Fruit fly (Drosophila melanogaster): ENCODE data around the gene trio.

trio gene

dm6 chr3L:1078291-1078690, 43.6 kb upstream of the trio start (continued):
- TF ChIP-seq esn (GFP tag; optimal IDR thresholded peaks at IDR 0.05) (no peak), cyc (GFP tag; optimal IDR thresholded peaks at IDR 0.05) (peak; percentile 33), Hr4 (GFP tag; optimal IDR thresholded peaks at IDR 0.05) (no peak), CG6808 (GFP tag; optimal IDR thresholded peaks at IDR 0.05) (no peak), eg (GFP tag; IDR thresholded peaks at IDR 0.05) (no peak), CG10669 (GFP tag; optimal IDR thresholded peaks at IDR 0.05) (peak; percentile 11), spab (GFP tag; optimal IDR thresholded peaks at IDR 0.05) (no peak), salr (GFP tag; optimal IDR thresholded peaks at IDR 0.05) (no peak), Eip93F (GFP tag; optimal IDR thresholded peaks at IDR 0.05) (no peak), acj6 (GFP tag; optimal IDR thresholded peaks at IDR 0.05) (no peak), CG11902 (GFP tag; optimal IDR thresholded peaks at IDR 0.05) (no peak), net (GFP tag; optimal IDR thresholded peaks at IDR 0.05) (no peak), CG6854 (GFP tag; optimal IDR thresholded peaks at IDR 0.05) (no peak)

DNA sequence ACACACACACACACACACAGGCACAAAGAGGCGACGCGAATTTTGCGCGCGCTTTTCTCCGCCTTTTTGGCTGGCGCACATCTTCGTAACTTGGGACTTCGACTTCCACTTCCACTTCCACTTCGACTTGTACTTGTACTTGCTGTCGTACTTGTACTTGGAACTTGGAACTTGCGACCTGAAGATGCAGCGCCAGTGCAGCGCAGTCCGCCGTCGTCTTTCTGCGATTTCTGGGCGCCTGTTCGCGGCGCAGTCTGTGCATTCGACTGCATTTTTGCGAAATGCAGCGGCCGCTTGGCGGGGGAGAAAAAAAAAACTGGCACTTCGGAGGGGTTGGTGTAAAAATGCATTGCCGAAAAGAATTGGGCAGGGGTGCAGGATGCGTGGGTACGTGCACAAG, 42.4 kb upstream of the trio start:
- no peak for TF ChIP-seq fd59A (GFP tag; optimal IDR thresholded peaks at IDR 0.05)
- no peak for TF ChIP-seq CG11294 (GFP tag; IDR thresholded peaks at IDR 0.05)
- 0 out of 3 replicates have a peak, but pooled peaks have one; percentile 16 for TF ChIP-seq CG6163 (GFP tag; IDR thresholded peaks at IDR 0.05)
- peak in 1 of 2 experiments; percentile 59 for TF ChIP-seq ss (GFP tag; optimal IDR thresholded peaks at IDR 0.05)
- TF ChIP-seq CG8319 (GFP tag; optimal IDR thresholded peaks at IDR 0.05), result no peak
- TF ChIP-seq acj6 (GFP tag; optimal IDR thresholded peaks at IDR 0.05), result no peak
- TF ChIP-seq CG8632 (GFP tag; optimal IDR thresholded peaks at IDR 0.05), result no peak
- peak; percentile 11 for TF ChIP-seq net (GFP tag; optimal IDR thresholded peaks at IDR 0.05)
- TF ChIP-seq Hr4 (GFP tag; optimal IDR thresholded peaks at IDR 0.05), result no peak
- peak; percentile 25 for TF ChIP-seq CG1621 (tag; optimal IDR thresholded peaks at IDR 0.05)
- no peak for TF ChIP-seq vri (GFP tag; optimal IDR thresholded peaks at IDR 0.05)
- no peak for TF ChIP-seq dac (GFP tag; optimal IDR thresholded peaks at IDR 0.05)
- peak; percentile 12 for TF ChIP-seq dsx (GFP tag; optimal IDR thresholded peaks at IDR 0.05; ENCODE audit: poor library complexity, severe bottlenecking)
- TF ChIP-seq achi (GFP tag; optimal IDR thresholded peaks at IDR 0.05), result no peak
- TF ChIP-seq Lpt (GFP tag; optimal IDR thresholded peaks at IDR 0.05), result no peak
- peak; percentile 4 for TF ChIP-seq Eip78C (GFP tag)
- no peak for TF ChIP-seq Ets96B (tag; optimal IDR thresholded peaks at IDR 0.05)
- no peak for TF ChIP-seq cyc (GFP tag; optimal IDR thresholded peaks at IDR 0.05)
- TF ChIP-seq CG10669 (GFP tag; optimal IDR thresholded peaks at IDR 0.05), result no peak
- no peak for TF ChIP-seq CG15336 (GFP tag; IDR thresholded peaks at IDR 0.05)
- TF ChIP-seq Sox15 (GFP tag; optimal IDR thresholded peaks at IDR 0.05), result no peak
- no peak for TF ChIP-seq fd85E (GFP tag; optimal IDR thresholded peaks at IDR 0.05)
- TF ChIP-seq CG3919 (GFP tag; optimal IDR thresholded peaks at IDR 0.05), result no peak
- no peak for TF ChIP-seq Gug (GFP tag; IDR thresholded peaks at IDR 0.05)
- TF ChIP-seq topi (GFP tag; optimal IDR thresholded peaks at IDR 0.05), result no peak
- TF ChIP-seq Ets21C (GFP tag; optimal IDR thresholded peaks at IDR 0.05), result no peak

dm6 chr3L:1064381-1064780, 29.7 kb upstream of the trio start:
- TF ChIP-seq CG15336 (GFP tag; IDR thresholded peaks at IDR 0.05) (peak; percentile 93), fd85E (GFP tag; optimal IDR thresholded peaks at IDR 0.05) (no peak), fd59A (GFP tag; optimal IDR thresholded peaks at IDR 0.05) (peak; percentile 44), CG10669 (GFP tag; optimal IDR thresholded peaks at IDR 0.05) (peak; percentile 60), Met (GFP tag; optimal IDR thresholded peaks at IDR 0.05) (no peak), cyc (GFP tag; optimal IDR thresholded peaks at IDR 0.05) (no peak), CG11294 (GFP tag; IDR thresholded peaks at IDR 0.05) (peak; percentile 48), CG6808 (GFP tag; optimal IDR thresholded peaks at IDR 0.05) (peak; percentile 50), esn (GFP tag; optimal IDR thresholded peaks at IDR 0.05) (peak; percentile 14), CG11902 (GFP tag; optimal IDR thresholded peaks at IDR 0.05) (no peak), Hr38 (GFP tag; optimal IDR thresholded peaks at IDR 0.05) (no peak), CG34406 (GFP tag; optimal IDR thresholded peaks at IDR 0.05) (peak; percentile 65), CG8119 (GFP tag; IDR thresholded peaks at IDR 0.05) (peak; percentile 93), dac (GFP tag; optimal IDR thresholded peaks at IDR 0.05) (no peak), lz (GFP tag; optimal IDR thresholded peaks at IDR 0.05) (no peak), CG8319 (GFP tag; optimal IDR thresholded peaks at IDR 0.05) (peak; percentile 40), Sox14 (GFP tag; optimal IDR thresholded peaks at IDR 0.05) (no peak), CG9139 (GFP tag; optimal IDR thresholded peaks at IDR 0.05) (peak; percentile 30), Smox (GFP tag; optimal IDR thresholded peaks at IDR 0.05) (no peak), achi (GFP tag; optimal IDR thresholded peaks at IDR 0.05) (peak; percentile 59), CG11762 (GFP tag; optimal IDR thresholded peaks at IDR 0.05; ENCODE audit: insufficient read depth) (peak; percentile 40), vri (GFP tag; optimal IDR thresholded peaks at IDR 0.05) (no peak), CG16779 (tag; optimal IDR thresholded peaks at IDR 0.05) (no peak), ss (GFP tag; optimal IDR thresholded peaks at IDR 0.05) (peak; percentile 35 to 63), Hr4 (GFP tag; optimal IDR thresholded peaks at IDR 0.05) (peak; percentile 59), topi (GFP tag; optimal IDR thresholded peaks at IDR 0.05) (no peak), CG6276 (GFP tag; optimal IDR thresholded peaks at IDR 0.05) (peak; percentile 55), Eip93F (GFP tag; optimal IDR thresholded peaks at IDR 0.05) (no peak), CG3919 (GFP tag; optimal IDR thresholded peaks at IDR 0.05) (peak; percentile 52), CG6163 (GFP tag; IDR thresholded peaks at IDR 0.05) (peak; percentile 71), dsx (GFP tag; optimal IDR thresholded peaks at IDR 0.05; ENCODE audit: poor library complexity, severe bottlenecking) (peak; percentile 78), acj6 (GFP tag; optimal IDR thresholded peaks at IDR 0.05) (peak; percentile 55)

Measured in whole organism, prepupa.